Worm (Caenorhabditis elegans) whole organism, midembryonic: ENCODE data around the gene osta-3.

Experiments used
- T22C8.4 ChIP-seq: fragments of 200-800 bp; sonication (Bioruptor generic); IDR thresholded peaks from 2 replicates; pipeline ENCODE4 v1.3.6; 2022; ENCODE audit warnings: missing genetic modification characterization, missing compliant biosample characterization
- cog-1 ChIP-seq: sonication (generic microtip); optimal IDR thresholded peaks from 2 replicates; lab custom pipeline; 2016; ENCODE audit warnings: missing genetic modification characterization, missing compliant biosample characterization
- klf-2 ChIP-seq: fragments of 200-800 bp; sonication (Bioruptor generic); conservative IDR thresholded peaks from 2 replicates; pipeline ENCODE4 v1.3.6; 2022; ENCODE audit warnings: missing genetic modification reagents, missing genetic modification characterization, missing compliant biosample characterization
- ref-1 ChIP-seq: fragments of 200-800 bp; sonication (Bioruptor generic); conservative IDR thresholded peaks from 2 replicates; pipeline ENCODE4 v1.3.6; 2022; ENCODE audit warnings: missing genetic modification reagents, missing genetic modification characterization, missing compliant biosample characterization
- tab-1 ChIP-seq: fragments of 200-800 bp; sonication (Bioruptor generic); IDR thresholded peaks from 2 replicates; pipeline ENCODE4 v1.3.6; 2022; ENCODE audit warnings: missing genetic modification characterization, missing compliant biosample characterization
- ztf-23 ChIP-seq: fragments of 200-800 bp; sonication (Bioruptor generic); IDR thresholded peaks from 2 replicates; pipeline ENCODE4 v1.3.6; 2022; ENCODE audit warnings: missing genetic modification reagents, missing genetic modification characterization, missing compliant biosample characterization

- TF ChIP-seq T22C8.4 (GFP tag; lab: Robert Waterston, UW) (no peak), cog-1 (no peak), ref-1 (GFP tag; lab: Robert Waterston, UW) (no peak), tab-1 (GFP tag; lab: Robert Waterston, UW) (no peak), ztf-23 (no peak), klf-2 (GFP tag; lab: Robert Waterston, UW) (no peak)
These were observed 26.4 kb upstream of the osta-3 start, which contains the start of gene Y54E2A.9 for ce11 chrII:14785906-14786305.
